Worm (Caenorhabditis elegans) whole organism, L1 larva: ENCODE data around the gene F41C6.4.

ENCODE experiments used
- C34B4.2 ChIP-seq: sonication (generic microtip); optimal IDR thresholded peaks from 2 replicates; lab custom pipeline; 2017; ENCODE audit warnings: mild to moderate bottlenecking, missing genetic modification characterization, missing compliant biosample characterization
- F16B12.6 ChIP-seq: fragments of 150-350 bp; optimal IDR thresholded peaks from 2 replicates; lab custom pipeline; 2014; ENCODE audit warnings: missing biosample characterization, missing genetic modification characterization
- Y116A8C.19 ChIP-seq: sonication (generic microtip); optimal IDR thresholded peaks from 2 replicates; lab custom pipeline; 2016; ENCODE audit warnings: missing compliant biosample characterization, missing genetic modification characterization, borderline replicate concordance
- alr-1 ChIP-seq: fragments of 200-800 bp; sonication (Bioruptor generic); optimal IDR thresholded peaks from 2 replicates; lab custom pipeline; 2018; ENCODE audit warnings: borderline replicate concordance, mild to moderate bottlenecking, missing genetic modification characterization, missing compliant biosample characterization
- ama-1 ChIP-seq: fragments of 150-350 bp; optimal IDR thresholded peaks from 2 replicates; lab custom pipeline; 2014
- blmp-1 ChIP-seq: fragments of 150-350 bp; optimal IDR thresholded peaks from 2 replicates; lab custom pipeline; 2014; ENCODE audit warnings: missing biosample characterization, missing genetic modification characterization
- ceh-63 ChIP-seq: fragments of 200-800 bp; sonication (Bioruptor generic); optimal IDR thresholded peaks from 2 replicates; lab custom pipeline; 2018; ENCODE audit warnings: mild to moderate bottlenecking, missing genetic modification characterization, missing compliant biosample characterization
- ceh-82 ChIP-seq, 3 experiments: fragments of 150-350 bp in 1 of 3; sonication (generic microtip) in 2 of 3; optimal IDR thresholded peaks; 2 replicates each; lab custom pipeline; 2014 to 2017; ENCODE audit warnings: missing biosample characterization in 3 of 3, missing genetic modification characterization in 3 of 3
- dpl-1 ChIP-seq, 3 experiments: fragments of 150-350 bp in 2 of 3; sonication (generic microtip) in 1 of 3; optimal IDR thresholded peaks; 2 replicates each; lab custom pipeline; 2014 to 2017; ENCODE audit warnings: missing biosample characterization in 3 of 3, missing genetic modification characterization in 3 of 3, missing genetic modification reagents in 3 of 3
- dsc-1 ChIP-seq: sonication (generic microtip); optimal IDR thresholded peaks from 2 replicates; lab custom pipeline; 2016; ENCODE audit warnings: mild to moderate bottlenecking, missing genetic modification characterization, missing compliant biosample characterization
- efl-1 ChIP-seq, 4 experiments: fragments of 150-350 bp; optimal IDR thresholded peaks in 3 of 4; peaks in 1 of 4; 1 replicate in 1 of 4; 2 replicates in 3 of 4; lab custom pipeline; 2014; ENCODE audit warnings: missing biosample characterization in 2 of 4, missing genetic modification characterization in 2 of 4, missing genetic modification reagents in 2 of 4
- egl-13 ChIP-seq: sonication (generic microtip); optimal IDR thresholded peaks from 2 replicates; lab custom pipeline; 2016; ENCODE audit warnings: missing genotype, missing genetic modification reagents, missing genetic modification characterization, missing compliant biosample characterization
- egl-27 ChIP-seq, 2 experiments: fragments of 150-350 bp in 1 of 2; sonication (generic microtip); optimal IDR thresholded peaks; 3 replicates each; lab custom pipeline; 2017 to 2018; ENCODE audit warnings: missing biosample characterization in 2 of 2, missing genetic modification characterization in 2 of 2, missing genetic modification reagents in 2 of 2
- elt-2 ChIP-seq: sonication (generic microtip); optimal IDR thresholded peaks from 2 replicates; lab custom pipeline; 2016; ENCODE audit warnings: missing genetic modification characterization, mild to moderate bottlenecking, inconsistent platforms, missing compliant biosample characterization, missing genetic modification reagents
- ets-5 ChIP-seq: fragments of 200-800 bp; sonication (Bioruptor generic); IDR thresholded peaks from 2 replicates; pipeline ENCODE4 v1.3.6; 2022; ENCODE audit warnings: missing genetic modification characterization, missing compliant biosample characterization
- fkh-10 ChIP-seq: sonication (generic microtip); optimal IDR thresholded peaks from 2 replicates; lab custom pipeline; 2017; ENCODE audit warnings: missing biosample characterization, missing genetic modification reagents, missing genetic modification characterization
- fkh-4 ChIP-seq: sonication (generic microtip); optimal IDR thresholded peaks from 2 replicates; lab custom pipeline; 2016; ENCODE audit warnings: missing compliant biosample characterization, missing genetic modification characterization, borderline replicate concordance
- fkh-8 ChIP-seq: sonication (generic microtip); optimal IDR thresholded peaks from 2 replicates; lab custom pipeline; 2016; ENCODE audit warnings: mild to moderate bottlenecking, missing genetic modification characterization, missing compliant biosample characterization
- grh-1 ChIP-seq: fragments of 200-800 bp; sonication (Bioruptor generic); IDR thresholded peaks from 2 replicates; pipeline ENCODE4 v1.3.6; 2022; ENCODE audit warnings: missing genetic modification reagents, missing genetic modification characterization, missing compliant biosample characterization
- hlh-17 ChIP-seq: fragments of 200-800 bp; sonication (Bioruptor generic); optimal IDR thresholded peaks from 2 replicates; lab custom pipeline; 2018; ENCODE audit warnings: missing genetic modification characterization, mild to moderate bottlenecking, missing compliant biosample characterization, moderate library complexity, borderline replicate concordance
- hlh-4 ChIP-seq: sonication (generic microtip); optimal IDR thresholded peaks from 2 replicates; lab custom pipeline; 2016; ENCODE audit warnings: mild to moderate bottlenecking, missing genetic modification characterization, missing compliant biosample characterization
- hpl-2 ChIP-seq: fragments of 150-350 bp; optimal IDR thresholded peaks from 2 replicates; lab custom pipeline; 2014; ENCODE audit warnings: missing biosample characterization, missing genetic modification reagents, missing genetic modification characterization
- irx-1 ChIP-seq: sonication (generic microtip); optimal IDR thresholded peaks from 2 replicates; lab custom pipeline; 2016; ENCODE audit warnings: missing genetic modification characterization, missing compliant biosample characterization
- isw-1 ChIP-seq: fragments of 200-800 bp; sonication (Bioruptor generic); IDR thresholded peaks from 2 replicates; pipeline ENCODE4 v1.3.6; 2022; ENCODE audit warnings: missing genetic modification characterization, missing compliant biosample characterization
- jun-1 ChIP-seq: fragments of 150-350 bp; optimal IDR thresholded peaks from 2 replicates; lab custom pipeline; 2014; ENCODE audit warnings: missing biosample characterization, missing genetic modification reagents, missing genetic modification characterization
- lin-14 ChIP-seq: fragments of 200-800 bp; sonication (Bioruptor generic); optimal IDR thresholded peaks from 2 replicates; lab custom pipeline; 2018; ENCODE audit warnings: mild to moderate bottlenecking, missing genetic modification characterization, moderate library complexity, missing compliant biosample characterization
- lin-15B ChIP-seq: fragments of 150-350 bp; sonication (generic microtip); optimal IDR thresholded peaks from 3 replicates; lab custom pipeline; 2014; ENCODE audit warnings: missing biosample characterization, missing genetic modification characterization
- lir-3 ChIP-seq: sonication (generic microtip); optimal IDR thresholded peaks from 2 replicates; lab custom pipeline; 2016; ENCODE audit warnings: mild to moderate bottlenecking, missing genetic modification characterization, moderate library complexity, missing compliant biosample characterization; ENCODE audit not compliant: poor library complexity
- mdl-1 ChIP-seq, 2 experiments: fragments of 150-350 bp; optimal IDR thresholded peaks; 2 replicates each; lab custom pipeline; 2014 to 2017; ENCODE audit warnings: missing biosample characterization in 2 of 2, missing genetic modification characterization in 2 of 2, inconsistent platforms in 1 of 2
- nhr-11 ChIP-seq: fragments of 150-350 bp; optimal IDR thresholded peaks from 2 replicates; lab custom pipeline; 2014; ENCODE audit warnings: missing biosample characterization, missing genetic modification characterization
- nhr-20 ChIP-seq: sonication (generic microtip); optimal IDR thresholded peaks from 2 replicates; lab custom pipeline; 2016; ENCODE audit warnings: mild to moderate bottlenecking, missing genetic modification characterization, missing compliant biosample characterization
- nhr-237 ChIP-seq: fragments of 150-350 bp; optimal IDR thresholded peaks from 2 replicates; lab custom pipeline; 2014; ENCODE audit warnings: missing biosample characterization, missing genetic modification characterization
- nhr-28 ChIP-seq: fragments of 150-350 bp; optimal IDR thresholded peaks from 2 replicates; lab custom pipeline; 2014; ENCODE audit warnings: missing biosample characterization, missing genetic modification characterization
- nhr-47 ChIP-seq: sonication (generic microtip); optimal IDR thresholded peaks from 2 replicates; lab custom pipeline; 2016; ENCODE audit warnings: mild to moderate bottlenecking, missing genetic modification characterization, moderate library complexity, missing compliant biosample characterization
- nhr-76 ChIP-seq: sonication (generic microtip); optimal IDR thresholded peaks from 2 replicates; lab custom pipeline; 2017; ENCODE audit warnings: missing biosample characterization, missing genetic modification characterization
- nhr-77 ChIP-seq: fragments of 150-350 bp; optimal IDR thresholded peaks from 2 replicates; lab custom pipeline; 2014; ENCODE audit warnings: missing biosample characterization, missing genetic modification characterization
- nhr-85 ChIP-seq: sonication (generic microtip); peaks from one replicate; lab custom pipeline; 2016; ENCODE audit warnings: missing genetic modification characterization, inconsistent platforms, missing compliant biosample characterization
- pqm-1 ChIP-seq: sonication (generic microtip); optimal IDR thresholded peaks from 3 replicates; lab custom pipeline; 2017; ENCODE audit warnings: missing biosample characterization, missing genetic modification characterization
- skn-1 ChIP-seq: fragments of 150-350 bp; optimal IDR thresholded peaks from 2 replicates; lab custom pipeline; 2014; ENCODE audit warnings: missing biosample characterization, missing genetic modification characterization
- snpc-4 ChIP-seq: fragments of 150-350 bp; optimal IDR thresholded peaks from 2 replicates; lab custom pipeline; 2014; ENCODE audit warnings: missing biosample characterization, missing genetic modification characterization
- snu-23 ChIP-seq: sonication (generic microtip); optimal IDR thresholded peaks from 2 replicates; lab custom pipeline; 2016; ENCODE audit warnings: missing genetic modification characterization, missing compliant biosample characterization
- sox-4 ChIP-seq: sonication (generic microtip); optimal IDR thresholded peaks from 2 replicates; lab custom pipeline; 2016; ENCODE audit warnings: missing genetic modification characterization, missing compliant biosample characterization
- sptf-1 ChIP-seq: fragments of 150-350 bp; optimal IDR thresholded peaks from 2 replicates; lab custom pipeline; 2014; ENCODE audit warnings: missing biosample characterization, missing genetic modification characterization
- sup-37 ChIP-seq: fragments of 200-800 bp; sonication (Bioruptor generic); optimal IDR thresholded peaks from 2 replicates; lab custom pipeline; 2018; ENCODE audit warnings: mild to moderate bottlenecking, missing genetic modification characterization, missing compliant biosample characterization
- swsn-7 ChIP-seq: sonication (generic microtip); optimal IDR thresholded peaks from 2 replicates; lab custom pipeline; 2016; ENCODE audit warnings: missing genetic modification characterization, missing compliant biosample characterization
- tlp-1 ChIP-seq: fragments of 150-350 bp; optimal IDR thresholded peaks from 2 replicates; lab custom pipeline; 2014; ENCODE audit warnings: missing biosample characterization, missing genetic modification characterization
- unc-130 ChIP-seq: fragments of 150-350 bp; optimal IDR thresholded peaks from 2 replicates; lab custom pipeline; 2017; ENCODE audit warnings: missing biosample characterization, missing genetic modification characterization, inconsistent platforms
- unc-30 ChIP-seq: sonication (generic microtip); optimal IDR thresholded peaks from 2 replicates; lab custom pipeline; 2017; ENCODE audit warnings: missing biosample characterization, missing genetic modification characterization
- unc-62 ChIP-seq: fragments of 150-350 bp; optimal IDR thresholded peaks from 2 replicates; lab custom pipeline; 2014; ENCODE audit warnings: missing biosample characterization, missing genetic modification reagents, missing genetic modification characterization
- unc-98 ChIP-seq: fragments of 200-800 bp; sonication (Bioruptor generic); IDR thresholded peaks from 2 replicates; pipeline ENCODE4 v1.3.6; 2022; ENCODE audit warnings: missing genetic modification characterization, missing compliant biosample characterization
- xbp-1 ChIP-seq: sonication (generic microtip); optimal IDR thresholded peaks from 2 replicates; lab custom pipeline; 2016; ENCODE audit warnings: missing genetic modification characterization, missing compliant biosample characterization
- zag-1 ChIP-seq: fragments of 150-350 bp; optimal IDR thresholded peaks from 2 replicates; lab custom pipeline; 2014; ENCODE audit warnings: missing biosample characterization, missing genetic modification characterization
- ztf-11 ChIP-seq, 2 experiments: sonication (generic microtip); optimal IDR thresholded peaks; 2 replicates each; lab custom pipeline; 2016 to 2017; ENCODE audit warnings: missing genetic modification characterization in 2 of 2, missing biosample characterization in 1 of 2, missing compliant biosample characterization in 1 of 2
- ztf-4 ChIP-seq: fragments of 150-350 bp; optimal IDR thresholded peaks from 2 replicates; lab custom pipeline; 2014; ENCODE audit warnings: missing biosample characterization, missing genetic modification characterization

Gene F41C6.4

ce11 chrX:6825840-6826239 lies 48.8 kb downstream of the F41C6.4 start, which contains the start of gene F41B4.1 (continued):
- no peak for TF ChIP-seq snpc-4 (tag; lab: Kevin White, UChicago)
- TF ChIP-seq dpl-1 (GFP tag; optimal IDR thresholded peaks at IDR 0.05; lab: Kevin White, UChicago), result no peak
- TF ChIP-seq elt-2 (tag; lab: Kevin White, UChicago), result no peak
- TF ChIP-seq hpl-2 (GFP tag; lab: Kevin White, UChicago), result no peak
- TF ChIP-seq efl-1 (optimal IDR thresholded peaks at IDR 0.05; lab: Kevin White, UChicago), result no peak
- TF ChIP-seq efl-1 (GFP tag; optimal IDR thresholded peaks at IDR 0.05 in 1 of 2; lab: Kevin White, UChicago), result no peak
- no peak for TF ChIP-seq Y116A8C.19 (tag; lab: Kevin White, UChicago)
- no peak for TF ChIP-seq ztf-11 (tag; optimal IDR thresholded peaks at IDR 0.05; lab: Kevin White, UChicago)
- TF ChIP-seq ztf-4 (tag; lab: Kevin White, UChicago), result no peak
- TF ChIP-seq hlh-4 (tag; lab: Kevin White, UChicago), result no peak
- no peak for TF ChIP-seq nhr-11 (tag; lab: Kevin White, UChicago)
- TF ChIP-seq lin-15B, result no peak
- TF ChIP-seq egl-13, result no peak
- no peak for TF ChIP-seq isw-1 (GFP tag; lab: Robert Waterston, UW)
- no peak for TF ChIP-seq skn-1 (tag; lab: Kevin White, UChicago)
- no peak for TF ChIP-seq C34B4.2 (tag; lab: Kevin White, UChicago)
- TF ChIP-seq sup-37, result no peak
- no peak for TF ChIP-seq zag-1
- TF ChIP-seq xbp-1 (tag; lab: Kevin White, UChicago), result no peak
- peak; percentile 35 for TF ChIP-seq nhr-20
- no peak for TF ChIP-seq irx-1
- no peak for TF ChIP-seq nhr-85
- no peak for TF ChIP-seq hlh-17 (GFP tag; lab: Kevin White, UChicago)
- TF ChIP-seq egl-27 (tag; optimal IDR thresholded peaks at IDR 0.05; lab: Kevin White, UChicago), result no peak
- no peak for TF ChIP-seq pqm-1
- no peak for TF ChIP-seq unc-62 (GFP tag; lab: Kevin White, UChicago)
- no peak for TF ChIP-seq nhr-28 (tag; lab: Kevin White, UChicago)
- TF ChIP-seq unc-30 (tag; lab: Kevin White, UChicago), result no peak
- peak; percentile 66 for TF ChIP-seq unc-130
- no peak for TF ChIP-seq lir-3 (tag; lab: Kevin White, UChicago)
- TF ChIP-seq swsn-7 (tag; lab: Kevin White, UChicago), result no peak
- TF ChIP-seq snu-23 (GFP tag; lab: Kevin White, UChicago), result peak; percentile 67
- TF ChIP-seq ets-5 (GFP tag; lab: Robert Waterston, UW), result no peak
- peak; percentile 39 for TF ChIP-seq fkh-4 (tag; lab: Kevin White, UChicago)
- TF ChIP-seq ceh-82 (tag; optimal IDR thresholded peaks at IDR 0.05; lab: Kevin White, UChicago), result no peak
- TF ChIP-seq nhr-237 (tag; lab: Kevin White, UChicago), result no peak
- no peak for TF ChIP-seq tlp-1 (tag; lab: Kevin White, UChicago)
- TF ChIP-seq alr-1 (tag; lab: Kevin White, UChicago), result no peak
- TF ChIP-seq unc-98 (GFP tag; lab: Robert Waterston, UW), result no peak
- TF ChIP-seq dsc-1 (tag; lab: Kevin White, UChicago), result peak; percentile 87
- TF ChIP-seq F16B12.6 (tag; lab: Kevin White, UChicago), result no peak
- TF ChIP-seq ceh-63, result no peak
- no peak for TF ChIP-seq sox-4 (tag; lab: Kevin White, UChicago)
- TF ChIP-seq grh-1 (GFP tag; lab: Robert Waterston, UW), result no peak
- TF ChIP-seq fkh-10, result no peak
- TF ChIP-seq ama-1 (lab: Kevin White, UChicago), result no peak
- TF ChIP-seq fkh-8 (tag; lab: Kevin White, UChicago), result no peak
- no peak for TF ChIP-seq jun-1 (tag; lab: Kevin White, UChicago)
- TF ChIP-seq blmp-1 (tag; lab: Kevin White, UChicago), result no peak
- no peak for TF ChIP-seq nhr-77 (tag; lab: Kevin White, UChicago)
- peak in 1 of 2 experiments; percentile 37 for TF ChIP-seq mdl-1 (tag; optimal IDR thresholded peaks at IDR 0.05; lab: Kevin White, UChicago)
- no peak for TF ChIP-seq nhr-76 (tag; lab: Kevin White, UChicago)
- peak; percentile 89 for TF ChIP-seq lin-14 (GFP tag; lab: Kevin White, UChicago)
- TF ChIP-seq nhr-47, result no peak
- no peak for TF ChIP-seq sptf-1 (tag; lab: Kevin White, UChicago)
